Worm (Caenorhabditis elegans): Measurements from ENCODE around the gene T06E6.10.

Gene T06E6.10

ce11 chrV:15394906-15395305 lies 23.0 kb upstream of the T06E6.10 start, which contains the start of gene T06E6.1:
Gene T06E6.1 (minus strand): TSS chrV:15394961.
- TF ChIP-seq chd-7 (tag; optimal IDR thresholded peaks at IDR 0.05), result no peak
- TF ChIP-seq lin-54 (GFP tag; optimal IDR thresholded peaks at IDR 0.05), result peak; percentile 10
- TF ChIP-seq ceh-58 (GFP tag; IDR thresholded peaks at IDR 0.05), result no peak
- TF ChIP-seq hmg-20 (GFP tag; IDR thresholded peaks at IDR 0.05), result no peak
- TF ChIP-seq nhr-90 (tag; optimal IDR thresholded peaks at IDR 0.05), result no peak
- no peak for TF ChIP-seq gei-17 (GFP tag; optimal IDR thresholded peaks at IDR 0.05)

ce11 chrV:15395347-15395746 lies 22.6 kb upstream of the T06E6.10 start, which contains the start of gene cyb-3:
Gene cyb-3 (plus strand): TSS chrV:15395696.
- TF ChIP-seq ZK185.1 (tag; optimal IDR thresholded peaks at IDR 0.05; ENCODE audit: poor library complexity, severe bottlenecking) (no peak), ceh-100 (GFP tag; IDR thresholded peaks at IDR 0.05) (no peak), athp-1 (tag; optimal IDR thresholded peaks at IDR 0.05) (peak; percentile 7), efl-1 (GFP tag; optimal IDR thresholded peaks at IDR 0.05) (peak; percentile 95), lsy-27 (tag; optimal IDR thresholded peaks at IDR 0.05; ENCODE audit: borderline replicate concordance, insufficient read depth) (no peak), Y56A3A.18 (GFP tag; IDR thresholded peaks at IDR 0.05) (no peak), rpc-1 (optimal IDR thresholded peaks at IDR 0.05) (no peak), rpc-1 (tag; optimal IDR thresholded peaks at IDR 0.05) (no peak), nhr-90 (tag; optimal IDR thresholded peaks at IDR 0.05) (no peak), madf-6 (GFP tag; IDR thresholded peaks at IDR 0.05) (peak; percentile 95), unc-130 (GFP tag; optimal IDR thresholded peaks at IDR 0.05) (peak; percentile 36), zim-3 (tag; optimal IDR thresholded peaks at IDR 0.05) (no peak), F22D6.2 (tag; optimal IDR thresholded peaks at IDR 0.05) (no peak), ztf-18 (tag; optimal IDR thresholded peaks at IDR 0.05) (peak; percentile 20), bed-2 (GFP tag; IDR thresholded peaks at IDR 0.05) (no peak), nfya-1 (tag; optimal IDR thresholded peaks at IDR 0.05; ENCODE audit: borderline replicate concordance, insufficient read depth) (no peak), snpc-1.3 (tag; optimal IDR thresholded peaks at IDR 0.05; ENCODE audit: insufficient read depth) (no peak), B0261.1 (tag; optimal IDR thresholded peaks at IDR 0.05) (peak; percentile 18), let-526 (GFP tag; IDR thresholded peaks at IDR 0.05) (no peak), repo-1 (tag; optimal IDR thresholded peaks at IDR 0.05) (no peak), C17E4.6 (GFP tag; IDR thresholded peaks at IDR 0.05) (no peak), B0336.3 (GFP tag; IDR thresholded peaks at IDR 0.05) (no peak), ceh-91 (GFP tag; IDR thresholded peaks at IDR 0.05) (peak; percentile 91), ceh-58 (GFP tag; IDR thresholded peaks at IDR 0.05) (no peak), lin-40 (tag; optimal IDR thresholded peaks at IDR 0.05) (no peak), hsf-1 (GFP tag; IDR thresholded peaks at IDR 0.05) (peak; percentile 86), let-607 (tag; optimal IDR thresholded peaks at IDR 0.05) (no peak), lin-35 (GFP tag; optimal IDR thresholded peaks at IDR 0.05) (peak in 1 of 3 experiments; percentile 69), dpl-1 (GFP tag; optimal IDR thresholded peaks at IDR 0.05) (peak; percentile 85), egl-44 (GFP tag; IDR thresholded peaks at IDR 0.05) (no peak), madf-3 (GFP tag; IDR thresholded peaks at IDR 0.05) (peak; percentile 89), F37B4.10 (GFP tag; IDR thresholded peaks at IDR 0.05) (no peak), ztf-26 (tag; optimal IDR thresholded peaks at IDR 0.05) (no peak), ets-4 (GFP tag; optimal IDR thresholded peaks at IDR 0.05) (no peak), mcd-1 (GFP tag; IDR thresholded peaks at IDR 0.05) (peak; percentile 84), madf-8 (GFP tag; conservative IDR thresholded peaks at IDR 0.05) (peak; percentile 92), F33H1.4 (GFP tag; IDR thresholded peaks at IDR 0.05) (peak; percentile 71), ekl-4 (GFP tag; IDR thresholded peaks at IDR 0.05) (no peak), lin-26 (GFP tag; IDR thresholded peaks at IDR 0.05) (no peak), tlf-1 (GFP tag; optimal IDR thresholded peaks at IDR 0.05) (peak; percentile 48), dox-1 (GFP tag; IDR thresholded peaks at IDR 0.05) (peak; percentile 60; the same call in 1 of the 2 replicates), F52B5.7 (tag; optimal IDR thresholded peaks at IDR 0.05) (no peak), ama-1 (optimal IDR thresholded peaks at IDR 0.05) (no peak), ama-1 (GFP tag; optimal IDR thresholded peaks at IDR 0.05) (no peak)

All from whole organism, young adult.